Fruit fly (Drosophila melanogaster) Kc167 (cell line): ENCODE data around the gene comm.

ENCODE experiments used
- Sin3A ChIP-seq: fragments of >200 bp; optimal IDR thresholded peaks from 2 replicates; lab custom pipeline; 2018; ENCODE audit warnings: missing external identifiers
- h ChIP-seq: fragments of >200 bp; optimal IDR thresholded peaks from 3 replicates; lab custom pipeline; 2018; ENCODE audit warnings: missing external identifiers
- ttk ChIP-seq: sonication (Bioruptor generic); optimal IDR thresholded peaks from 2 replicates; lab custom pipeline; 2017; ENCODE audit warnings: missing external identifiers

dm6 chr3L:15677662-15678061 lies 50.6 kb downstream of the comm start:
- TF ChIP-seq h (lab: Kevin White, UChicago) (no peak), ttk (lab: Kevin White, UChicago) (no peak), Sin3A (lab: Kevin White, UChicago) (no peak)
